Worm (Caenorhabditis elegans) whole organism, L3 larva: ENCODE measurements around the gene ZK1127.12.

ENCODE experiments used
- R02D3.7 ChIP-seq: fragments of 150-350 bp; optimal IDR thresholded peaks from 2 replicates; lab custom pipeline; 2014; ENCODE audit warnings: missing biosample characterization, missing genetic modification characterization
- ZK546.5 ChIP-seq: sonication (generic microtip); optimal IDR thresholded peaks from 2 replicates; lab custom pipeline; 2017; ENCODE audit warnings: missing biosample characterization, missing genetic modification characterization
- aly-2 ChIP-seq: fragments of 150-350 bp; optimal IDR thresholded peaks from 2 replicates; lab custom pipeline; 2014; ENCODE audit warnings: missing biosample characterization, missing genetic modification characterization
- ama-1 ChIP-seq: fragments of 150-350 bp; optimal IDR thresholded peaks from 2 replicates; lab custom pipeline; 2018
- ceh-16 ChIP-seq: sonication (generic microtip); optimal IDR thresholded peaks from 2 replicates; lab custom pipeline; 2017; ENCODE audit warnings: missing biosample characterization, missing genetic modification characterization
- ceh-28 ChIP-seq: fragments of 150-350 bp; optimal IDR thresholded peaks from 2 replicates; lab custom pipeline; 2014; ENCODE audit warnings: missing biosample characterization, missing genetic modification reagents, missing genetic modification characterization
- ceh-82 ChIP-seq: fragments of 150-350 bp; optimal IDR thresholded peaks from 2 replicates; lab custom pipeline; 2014; ENCODE audit warnings: missing biosample characterization, missing genetic modification characterization
- ceh-9 ChIP-seq: sonication (generic microtip); optimal IDR thresholded peaks from 2 replicates; lab custom pipeline; 2018; ENCODE audit warnings: missing biosample characterization, missing genetic modification characterization
- daf-12 ChIP-seq: fragments of 150-350 bp; optimal IDR thresholded peaks from 2 replicates; lab custom pipeline; 2014; ENCODE audit warnings: missing biosample characterization, missing genetic modification reagents, missing genetic modification characterization
- egl-27 ChIP-seq: sonication (generic microtip); optimal IDR thresholded peaks from 4 replicates; lab custom pipeline; 2017; ENCODE audit warnings: missing biosample characterization, missing genetic modification reagents, missing genetic modification characterization
- egl-5 ChIP-seq: fragments of 150-350 bp; optimal IDR thresholded peaks from 2 replicates; lab custom pipeline; 2017; ENCODE audit warnings: missing biosample characterization, missing genetic modification reagents, missing genetic modification characterization, inconsistent platforms
- elt-1 ChIP-seq: fragments of 150-350 bp; optimal IDR thresholded peaks from 2 replicates; lab custom pipeline; 2014; ENCODE audit warnings: missing biosample characterization, missing genetic modification characterization
- elt-2 ChIP-seq: sonication (generic microtip); optimal IDR thresholded peaks from 2 replicates; lab custom pipeline; 2016; ENCODE audit warnings: missing genetic modification reagents, mild to moderate bottlenecking, missing genetic modification characterization, missing compliant biosample characterization
- elt-3 ChIP-seq, 3 experiments: fragments of 150-350 bp in 1 of 3; sonication (generic microtip) in 2 of 3; optimal IDR thresholded peaks; 2 replicates in 2 of 3; 4 replicates in 1 of 3; lab custom pipeline; 2014 to 2017; ENCODE audit warnings: missing biosample characterization in 3 of 3, missing genetic modification characterization in 3 of 3
- eor-1 ChIP-seq, 2 experiments: fragments of 150-350 bp; optimal IDR thresholded peaks; 2 replicates each; lab custom pipeline; 2014 to 2018; ENCODE audit warnings: missing biosample characterization in 2 of 2, missing genetic modification characterization in 2 of 2
- fkh-10 ChIP-seq: sonication (generic microtip); optimal IDR thresholded peaks from 2 replicates; lab custom pipeline; 2017; ENCODE audit warnings: missing biosample characterization, missing genetic modification reagents, missing genetic modification characterization
- fkh-2 ChIP-seq: fragments of 150-350 bp; optimal IDR thresholded peaks from 2 replicates; lab custom pipeline; 2014; ENCODE audit warnings: missing biosample characterization, missing genetic modification reagents, missing genetic modification characterization
- fos-1 ChIP-seq: fragments of 150-350 bp; optimal IDR thresholded peaks from 2 replicates; lab custom pipeline; 2014; ENCODE audit warnings: missing biosample characterization, missing genetic modification characterization
- hmg-11 ChIP-seq: sonication (generic microtip); optimal IDR thresholded peaks from 2 replicates; lab custom pipeline; 2016; ENCODE audit warnings: missing genetic modification characterization, missing compliant biosample characterization
- jun-1 ChIP-seq: fragments of 150-350 bp; optimal IDR thresholded peaks from 2 replicates; lab custom pipeline; 2014; ENCODE audit warnings: missing biosample characterization, missing genetic modification reagents, missing genetic modification characterization
- lin-15B ChIP-seq: fragments of 150-350 bp; optimal IDR thresholded peaks from 2 replicates; lab custom pipeline; 2014; ENCODE audit warnings: missing biosample characterization, missing genetic modification characterization
- lin-39 ChIP-seq: fragments of 150-350 bp; optimal IDR thresholded peaks from 2 replicates; lab custom pipeline; 2018; ENCODE audit warnings: missing biosample characterization, missing genetic modification reagents, missing genetic modification characterization
- lsy-12 ChIP-seq: sonication (generic microtip); optimal IDR thresholded peaks from 2 replicates; lab custom pipeline; 2016; ENCODE audit warnings: mild to moderate bottlenecking, missing genetic modification characterization, missing compliant biosample characterization
- mdl-1 ChIP-seq: fragments of 150-350 bp; optimal IDR thresholded peaks from 2 replicates; lab custom pipeline; 2014; ENCODE audit warnings: missing biosample characterization, missing genetic modification characterization
- nhr-11 ChIP-seq: fragments of 150-350 bp; optimal IDR thresholded peaks from 2 replicates; lab custom pipeline; 2014; ENCODE audit warnings: missing biosample characterization, missing genetic modification characterization
- nhr-12 ChIP-seq: fragments of 150-350 bp; optimal IDR thresholded peaks from 2 replicates; lab custom pipeline; 2014; ENCODE audit warnings: missing biosample characterization, missing genetic modification characterization
- nhr-23 ChIP-seq: fragments of 150-350 bp; optimal IDR thresholded peaks from 2 replicates; lab custom pipeline; 2014; ENCODE audit warnings: missing biosample characterization, missing genetic modification reagents, missing genetic modification characterization
- nhr-237 ChIP-seq: fragments of 150-350 bp; optimal IDR thresholded peaks from 2 replicates; lab custom pipeline; 2014; ENCODE audit warnings: missing biosample characterization, missing genetic modification characterization
- nhr-25 ChIP-seq: sonication (generic microtip); optimal IDR thresholded peaks from 2 replicates; lab custom pipeline; 2017; ENCODE audit warnings: missing biosample characterization, missing genetic modification characterization
- nhr-28 ChIP-seq: fragments of 150-350 bp; optimal IDR thresholded peaks from 2 replicates; lab custom pipeline; 2014; ENCODE audit warnings: missing biosample characterization, missing genetic modification characterization
- nhr-43 ChIP-seq: sonication (generic microtip); optimal IDR thresholded peaks from 2 replicates; lab custom pipeline; 2016; ENCODE audit warnings: mild to moderate bottlenecking, missing genetic modification characterization, missing compliant biosample characterization; ENCODE audit not compliant: poor library complexity, severe bottlenecking
- nhr-76 ChIP-seq: fragments of 150-350 bp; sonication (generic microtip); optimal IDR thresholded peaks from 5 replicates; lab custom pipeline; 2014; ENCODE audit warnings: missing biosample characterization, missing genetic modification characterization
- nhr-77 ChIP-seq: fragments of 150-350 bp; optimal IDR thresholded peaks from 2 replicates; lab custom pipeline; 2014; ENCODE audit warnings: missing biosample characterization, missing genetic modification characterization
- pha-4 ChIP-seq: fragments of 150-350 bp; optimal IDR thresholded peaks from 2 replicates; lab custom pipeline; 2014; ENCODE audit warnings: missing biosample characterization, missing genetic modification reagents, missing genetic modification characterization
- pqm-1 ChIP-seq: fragments of 150-350 bp; optimal IDR thresholded peaks from 2 replicates; lab custom pipeline; 2017; ENCODE audit warnings: missing biosample characterization, missing genetic modification characterization, inconsistent platforms
- skn-1 ChIP-seq: fragments of 150-350 bp; optimal IDR thresholded peaks from 2 replicates; lab custom pipeline; 2014; ENCODE audit warnings: missing biosample characterization, missing genetic modification characterization
- snpc-4 ChIP-seq: fragments of 150-350 bp; optimal IDR thresholded peaks from 2 replicates; lab custom pipeline; 2014; ENCODE audit warnings: missing biosample characterization, missing genetic modification characterization
- tbx-2 ChIP-seq: sonication (generic microtip); optimal IDR thresholded peaks from 2 replicates; lab custom pipeline; 2016; ENCODE audit warnings: mild to moderate bottlenecking, missing genetic modification characterization, missing compliant biosample characterization
- unc-39 ChIP-seq: sonication (generic microtip); optimal IDR thresholded peaks from 4 replicates; lab custom pipeline; 2017; ENCODE audit warnings: missing biosample characterization, missing genetic modification characterization
- unc-62 ChIP-seq: fragments of 150-350 bp; sonication (generic microtip); optimal IDR thresholded peaks from 4 replicates; lab custom pipeline; 2014; ENCODE audit warnings: missing biosample characterization, missing genetic modification reagents, missing genetic modification characterization
- zag-1 ChIP-seq: fragments of 150-350 bp; optimal IDR thresholded peaks from 2 replicates; lab custom pipeline; 2014; ENCODE audit warnings: missing biosample characterization, missing genetic modification characterization
- ztf-11 ChIP-seq: fragments of 150-350 bp; optimal IDR thresholded peaks from 2 replicates; lab custom pipeline; 2014; ENCODE audit warnings: missing biosample characterization, missing genetic modification characterization
- ztf-4 ChIP-seq: fragments of 150-350 bp; optimal IDR thresholded peaks from 2 replicates; lab custom pipeline; 2014; ENCODE audit warnings: missing biosample characterization, missing genetic modification characterization

Gene ZK1127.12

DNA sequence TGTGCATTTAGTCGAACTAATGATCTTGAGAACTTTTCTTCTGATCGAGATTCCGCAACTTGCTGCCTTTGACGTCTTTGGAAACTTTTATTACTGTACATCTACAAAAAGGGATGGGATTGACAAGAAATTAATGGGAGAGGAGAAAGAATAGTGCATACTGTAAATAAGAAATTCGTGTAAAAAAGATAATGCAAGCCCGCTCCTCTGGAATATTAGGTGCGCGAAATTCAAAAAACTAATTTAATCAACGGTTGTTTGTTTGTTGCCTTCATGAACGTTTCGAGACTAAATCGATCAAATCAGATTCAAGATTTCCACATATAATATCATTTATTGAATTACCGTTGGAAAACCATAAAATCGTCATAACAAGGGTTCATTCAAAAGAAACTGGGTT is 18.0 kb downstream of the ZK1127.12 start, which contains the start of gene him-14:
Gene him-14 (minus strand): TSS at position 101 of the 400 bp plus-strand sequence.
- no peak for TF ChIP-seq lsy-12 (tag; lab: Kevin White, UChicago)
- TF ChIP-seq ceh-82 (tag; lab: Kevin White, UChicago), result no peak
- no peak for TF ChIP-seq fkh-2 (tag; lab: Kevin White, UChicago)
- no peak for TF ChIP-seq hmg-11 (tag; lab: Kevin White, UChicago)
- no peak for TF ChIP-seq nhr-237
- TF ChIP-seq ama-1, result no peak
- no peak for TF ChIP-seq elt-1 (tag; lab: Kevin White, UChicago)
- TF ChIP-seq mdl-1 (tag; lab: Kevin White, UChicago), result no peak

DNA sequence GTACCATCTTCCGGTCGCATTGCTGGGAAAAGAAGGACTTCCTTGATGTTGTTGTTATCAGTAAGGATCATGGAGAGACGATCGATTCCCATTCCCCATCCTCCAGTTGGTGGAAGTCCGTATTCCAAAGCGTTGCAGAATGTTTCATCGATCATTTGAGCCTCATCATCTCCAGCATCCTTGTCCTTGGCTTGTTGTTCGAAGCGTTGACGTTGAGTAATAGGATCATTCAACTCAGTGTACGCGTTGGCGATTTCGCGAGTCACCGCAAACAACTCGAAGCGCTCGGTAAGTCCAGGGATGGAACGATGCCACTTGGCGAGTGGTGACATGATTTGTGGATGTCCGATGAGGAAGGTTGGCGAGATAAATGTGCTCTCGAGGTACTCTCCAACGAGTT is 18.6 kb downstream of the ZK1127.12 start:
- no peak for TF ChIP-seq nhr-25
- TF ChIP-seq ceh-9 (tag; lab: Kevin White, UChicago), result no peak
- TF ChIP-seq aly-2 (tag; lab: Kevin White, UChicago), result no peak
- no peak for TF ChIP-seq unc-39 (tag; lab: Kevin White, UChicago)
- TF ChIP-seq lin-15B (tag; lab: Kevin White, UChicago), result no peak
- TF ChIP-seq lsy-12 (tag; lab: Kevin White, UChicago), result no peak
- TF ChIP-seq R02D3.7 (tag; lab: Kevin White, UChicago), result no peak
- TF ChIP-seq jun-1 (tag; lab: Kevin White, UChicago), result no peak
- no peak for TF ChIP-seq daf-12 (tag; lab: Kevin White, UChicago)
- TF ChIP-seq ceh-16 (tag; lab: Kevin White, UChicago), result no peak
- no peak for TF ChIP-seq hmg-11 (tag; lab: Kevin White, UChicago)
- TF ChIP-seq pha-4 (tag; lab: Kevin White, UChicago), result no peak
- no peak for TF ChIP-seq nhr-12 (tag; lab: Kevin White, UChicago)

DNA sequence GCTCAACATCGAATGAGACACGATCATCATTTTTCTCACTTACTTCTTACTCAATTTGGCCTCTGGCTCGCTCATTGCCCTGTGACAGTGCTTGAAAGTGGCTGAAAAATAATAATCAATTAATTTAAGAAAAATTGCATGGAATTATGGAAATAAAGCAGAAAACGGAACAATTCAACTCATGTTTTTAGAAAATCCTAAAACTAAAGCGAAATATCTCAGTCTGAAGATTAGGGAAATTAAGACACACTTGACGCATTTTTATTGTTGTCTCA is 20.4 kb downstream of the ZK1127.12 start, which contains the start of gene kars-1:
Gene kars-1 (minus strand): TSS at position 101 of the 275 bp plus-strand sequence.
- TF ChIP-seq ama-1 (no peak), lin-39 (tag; lab: Kevin White, UChicago) (no peak), unc-62 (GFP tag; lab: Kevin White, UChicago) (no peak)

DNA sequence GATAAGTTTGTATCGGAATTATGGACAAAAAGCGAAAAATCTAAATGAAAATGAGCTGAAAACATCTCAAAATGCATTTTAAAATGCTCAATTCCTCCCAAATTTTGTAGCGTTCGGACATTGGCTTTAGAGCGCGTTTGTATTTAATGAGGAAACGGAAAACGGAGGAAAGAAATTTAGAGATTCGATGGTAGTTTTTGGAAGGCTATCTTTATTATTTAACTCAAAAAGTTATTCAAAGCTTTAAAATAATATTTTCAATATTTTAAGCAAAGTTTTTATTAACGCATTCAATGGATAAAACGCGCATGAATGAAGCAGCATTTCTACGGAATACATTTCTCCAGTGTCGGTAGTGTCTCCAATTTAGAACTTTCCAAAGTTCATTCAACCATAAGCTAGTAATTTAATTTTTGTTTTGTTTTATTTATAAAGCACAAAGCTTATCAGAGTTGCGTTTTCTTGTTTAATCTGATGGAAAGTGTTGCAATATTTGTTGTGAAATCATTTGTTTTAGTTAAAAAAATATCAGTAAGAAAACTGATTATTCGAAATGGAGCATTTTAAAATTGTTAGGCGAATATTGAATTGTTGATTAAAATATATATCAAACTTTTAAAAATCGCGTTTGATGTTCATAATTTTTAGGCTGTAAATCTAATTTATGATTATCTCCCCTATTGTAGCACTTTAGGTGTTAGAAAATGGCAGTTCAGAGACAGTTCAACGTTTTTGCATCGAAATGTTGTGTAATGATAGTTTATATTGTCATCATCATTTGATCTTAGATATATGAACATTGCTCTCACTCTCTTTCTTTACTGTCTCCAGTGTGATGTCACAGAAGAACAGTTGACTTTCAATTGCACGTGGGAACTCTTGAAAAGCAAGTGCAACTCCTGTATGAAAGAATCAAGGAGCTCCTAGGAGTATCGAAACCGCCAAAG is 21.0 kb downstream of the ZK1127.12 start:
- no peak for TF ChIP-seq ztf-11 (tag; lab: Kevin White, UChicago)
- TF ChIP-seq lin-15B (tag; lab: Kevin White, UChicago), result peak; percentile 86
- peak; percentile 39 for TF ChIP-seq nhr-25
- TF ChIP-seq unc-62 (GFP tag; lab: Kevin White, UChicago), result no peak
- TF ChIP-seq pqm-1 (tag; lab: Kevin White, UChicago), result peak; percentile 41
- no peak for TF ChIP-seq nhr-237
- no peak for TF ChIP-seq nhr-28
- no peak for TF ChIP-seq mdl-1 (tag; lab: Kevin White, UChicago)
- TF ChIP-seq fos-1, result no peak
- TF ChIP-seq aly-2 (tag; lab: Kevin White, UChicago), result no peak
- peak; percentile 59 for TF ChIP-seq nhr-23 (tag; lab: Kevin White, UChicago)
- no peak for TF ChIP-seq daf-12 (tag; lab: Kevin White, UChicago)
- no peak for TF ChIP-seq nhr-43
- TF ChIP-seq ZK546.5 (tag; lab: Kevin White, UChicago), result no peak
- peak; percentile 86 for TF ChIP-seq nhr-11 (tag; lab: Kevin White, UChicago)
- no peak for TF ChIP-seq nhr-76 (tag; lab: Kevin White, UChicago)
- no peak for TF ChIP-seq ceh-9 (tag; lab: Kevin White, UChicago)
- no peak for TF ChIP-seq ceh-16 (tag; lab: Kevin White, UChicago)
- TF ChIP-seq elt-2, result peak; percentile 61
- TF ChIP-seq lsy-12 (tag; lab: Kevin White, UChicago), result no peak
- no peak for TF ChIP-seq ztf-4 (tag; lab: Kevin White, UChicago)
- peak; percentile 58 for TF ChIP-seq skn-1
- no peak for TF ChIP-seq nhr-77 (tag; lab: Kevin White, UChicago)
- TF ChIP-seq zag-1 (tag; lab: Kevin White, UChicago), result no peak
- TF ChIP-seq elt-1 (tag; lab: Kevin White, UChicago), result no peak
- TF ChIP-seq fkh-2 (tag; lab: Kevin White, UChicago), result no peak
- TF ChIP-seq eor-1 (tag; optimal IDR thresholded peaks at IDR 0.05; lab: Kevin White, UChicago), result no peak
- TF ChIP-seq egl-5 (tag; lab: Kevin White, UChicago), result peak; percentile 76
- TF ChIP-seq ceh-28 (tag; lab: Kevin White, UChicago), result no peak
- TF ChIP-seq egl-27 (tag; lab: Kevin White, UChicago), result no peak
- peak; percentile 1 for TF ChIP-seq jun-1 (tag; lab: Kevin White, UChicago)
- TF ChIP-seq fkh-10 (GFP tag; lab: Kevin White, UChicago), result no peak
- no peak for TF ChIP-seq tbx-2 (tag; lab: Kevin White, UChicago)
- no peak for TF ChIP-seq snpc-4
- TF ChIP-seq nhr-12 (tag; lab: Kevin White, UChicago), result no peak
- no peak for TF ChIP-seq ceh-82 (tag; lab: Kevin White, UChicago)
- TF ChIP-seq elt-3 (tag; optimal IDR thresholded peaks at IDR 0.05; lab: Kevin White, UChicago), result no peak
- TF ChIP-seq pha-4 (tag; lab: Kevin White, UChicago), result no peak
